Worm (Caenorhabditis elegans) whole organism, late embryonic: Measurements from ENCODE around the gene bmy-1.
A peak's percentile ranks its signal among the peaks of the same experiment; 100 is the strongest.

Source experiments
- C08G9.2 ChIP-seq: sonication (generic microtip); optimal IDR thresholded peaks from 2 replicates; lab custom pipeline; 2016; ENCODE audit warnings: mild to moderate bottlenecking, missing genetic modification characterization, moderate library complexity, missing compliant biosample characterization
- F13H6.1 ChIP-seq: sonication (generic microtip); optimal IDR thresholded peaks from 2 replicates; lab custom pipeline; 2016; ENCODE audit warnings: missing genetic modification characterization, missing compliant biosample characterization
- K09A11.1 ChIP-seq: sonication (generic microtip); optimal IDR thresholded peaks from 2 replicates; lab custom pipeline; 2017; ENCODE audit warnings: antibody characterized with exemption, mild to moderate bottlenecking, missing genetic modification characterization, missing compliant biosample characterization; ENCODE audit not compliant: insufficient read depth
- T23F11.4 ChIP-seq: fragments of 200-800 bp; sonication (Bioruptor generic); optimal IDR thresholded peaks from 2 replicates; lab custom pipeline; 2018; ENCODE audit warnings: mild to moderate bottlenecking, missing genetic modification characterization, missing compliant biosample characterization
- Y22D7AL.16 ChIP-seq: sonication (generic microtip); optimal IDR thresholded peaks from 2 replicates; lab custom pipeline; 2016; ENCODE audit warnings: missing genetic modification characterization, missing compliant biosample characterization
- ahr-1 ChIP-seq: sonication (generic microtip); optimal IDR thresholded peaks from 2 replicates; lab custom pipeline; 2016; ENCODE audit warnings: missing genetic modification characterization, missing compliant biosample characterization
- ceh-14 ChIP-seq: sonication (generic microtip); optimal IDR thresholded peaks from 2 replicates; lab custom pipeline; 2016; ENCODE audit warnings: missing genotype, missing genetic modification characterization, missing compliant biosample characterization
- ceh-18 ChIP-seq: sonication (generic microtip); optimal IDR thresholded peaks from 2 replicates; lab custom pipeline; 2016; ENCODE audit warnings: missing genetic modification characterization, missing compliant biosample characterization
- ceh-2 ChIP-seq: sonication (generic microtip); optimal IDR thresholded peaks from 2 replicates; lab custom pipeline; 2016; ENCODE audit warnings: missing genotype, missing genetic modification characterization, missing compliant biosample characterization
- ceh-22 ChIP-seq: sonication (generic microtip); optimal IDR thresholded peaks from 2 replicates; lab custom pipeline; 2017; ENCODE audit warnings: missing biosample characterization, missing genetic modification characterization
- ceh-30 ChIP-seq: fragments of 150-350 bp; optimal IDR thresholded peaks from 2 replicates; lab custom pipeline; 2014; ENCODE audit warnings: missing biosample characterization, missing genetic modification characterization
- ceh-31 ChIP-seq: sonication (generic microtip); optimal IDR thresholded peaks from 2 replicates; lab custom pipeline; 2016; ENCODE audit warnings: missing genetic modification characterization, missing compliant biosample characterization
- ceh-34 ChIP-seq: sonication (generic microtip); optimal IDR thresholded peaks from 2 replicates; lab custom pipeline; 2016; ENCODE audit warnings: mild to moderate bottlenecking, missing genetic modification characterization, missing compliant biosample characterization
- ceh-45 ChIP-seq: fragments of 200-800 bp; sonication (Bioruptor generic); IDR thresholded peaks from 2 replicates; pipeline ENCODE4 v1.3.6; 2022; ENCODE audit warnings: missing genetic modification reagents, missing genetic modification characterization, missing compliant biosample characterization
- ceh-48 ChIP-seq: sonication (generic microtip); optimal IDR thresholded peaks from 2 replicates; lab custom pipeline; 2016; ENCODE audit warnings: missing genetic modification characterization, inconsistent platforms, missing compliant biosample characterization
- che-1 ChIP-seq: sonication (generic microtip); optimal IDR thresholded peaks from 2 replicates; lab custom pipeline; 2016; ENCODE audit warnings: mild to moderate bottlenecking, missing genetic modification characterization, missing compliant biosample characterization
- dmd-4 ChIP-seq: sonication (generic microtip); optimal IDR thresholded peaks from 2 replicates; lab custom pipeline; 2016; ENCODE audit warnings: borderline replicate concordance, missing genetic modification characterization, missing compliant biosample characterization
- elt-2 ChIP-seq: sonication (generic microtip); optimal IDR thresholded peaks from 2 replicates; lab custom pipeline; 2016; ENCODE audit warnings: missing genetic modification reagents, missing genetic modification characterization, missing compliant biosample characterization
- ets-4 ChIP-seq: sonication (generic microtip); optimal IDR thresholded peaks from 2 replicates; lab custom pipeline; 2016; ENCODE audit warnings: missing genetic modification characterization, missing compliant biosample characterization
- fax-1 ChIP-seq: sonication (generic microtip); optimal IDR thresholded peaks from 2 replicates; lab custom pipeline; 2016; ENCODE audit warnings: missing genotype, missing genetic modification characterization, missing compliant biosample characterization
- fkh-10 ChIP-seq: fragments of 150-350 bp; optimal IDR thresholded peaks from 2 replicates; lab custom pipeline; 2014; ENCODE audit warnings: missing biosample characterization, missing genetic modification reagents, missing genetic modification characterization
- fkh-6 ChIP-seq: sonication (generic microtip); optimal IDR thresholded peaks from 2 replicates; lab custom pipeline; 2016; ENCODE audit warnings: missing genetic modification characterization, missing compliant biosample characterization
- gmeb-2 ChIP-seq: sonication (generic microtip); optimal IDR thresholded peaks from 2 replicates; lab custom pipeline; 2016; ENCODE audit warnings: missing genetic modification characterization, inconsistent platforms, missing compliant biosample characterization
- hlh-13 ChIP-seq: fragments of 200-800 bp; sonication (Bioruptor generic); optimal IDR thresholded peaks from 2 replicates; lab custom pipeline; 2018; ENCODE audit warnings: mild to moderate bottlenecking, missing genetic modification characterization, missing compliant biosample characterization
- hlh-15 ChIP-seq: sonication (generic microtip); optimal IDR thresholded peaks from 2 replicates; lab custom pipeline; 2016; ENCODE audit warnings: missing genetic modification characterization, missing compliant biosample characterization
- hlh-30 ChIP-seq: sonication (generic microtip); optimal IDR thresholded peaks from 2 replicates; lab custom pipeline; 2017; ENCODE audit warnings: antibody characterized with exemption, missing genetic modification characterization, missing compliant biosample characterization; ENCODE audit not compliant: insufficient read depth
- hlh-6 ChIP-seq: sonication (generic microtip); optimal IDR thresholded peaks from 2 replicates; lab custom pipeline; 2016; ENCODE audit warnings: missing genotype, missing genetic modification characterization, missing compliant biosample characterization
- hlh-8 ChIP-seq: sonication (generic microtip); optimal IDR thresholded peaks from 2 replicates; lab custom pipeline; 2016; ENCODE audit warnings: missing genotype, missing genetic modification characterization, missing compliant biosample characterization
- lim-6 ChIP-seq: sonication (generic microtip); optimal IDR thresholded peaks from 2 replicates; lab custom pipeline; 2016; ENCODE audit warnings: missing genetic modification characterization, missing compliant biosample characterization
- lin-11 ChIP-seq: fragments of 200-800 bp; sonication (Bioruptor generic); optimal IDR thresholded peaks from 2 replicates; lab custom pipeline; 2018; ENCODE audit warnings: mild to moderate bottlenecking, missing genetic modification characterization, missing compliant biosample characterization
- madf-2 ChIP-seq: sonication (generic microtip); optimal IDR thresholded peaks from 2 replicates; lab custom pipeline; 2017; ENCODE audit warnings: missing genetic modification characterization, missing compliant biosample characterization
- mec-3 ChIP-seq: sonication (generic microtip); optimal IDR thresholded peaks from 2 replicates; lab custom pipeline; 2016; ENCODE audit warnings: borderline replicate concordance, missing genetic modification characterization, missing compliant biosample characterization
- nfya-1 ChIP-seq: sonication (generic microtip); optimal IDR thresholded peaks from 2 replicates; lab custom pipeline; 2017; ENCODE audit warnings: missing genetic modification characterization, mild to moderate bottlenecking, missing compliant biosample characterization, antibody characterized with exemption, moderate library complexity
- nhr-232 ChIP-seq: sonication (generic microtip); optimal IDR thresholded peaks from 2 replicates; lab custom pipeline; 2016; ENCODE audit warnings: missing genetic modification characterization, missing compliant biosample characterization
- pag-3 ChIP-seq: sonication (generic microtip); optimal IDR thresholded peaks from 2 replicates; lab custom pipeline; 2016; ENCODE audit warnings: missing compliant biosample characterization, missing genetic modification characterization, borderline replicate concordance
- pat-9 ChIP-seq: fragments of 200-800 bp; sonication (Bioruptor generic); optimal IDR thresholded peaks from 2 replicates; lab custom pipeline; 2018; ENCODE audit warnings: mild to moderate bottlenecking, missing genetic modification characterization, moderate library complexity, missing compliant biosample characterization
- pax-1 ChIP-seq: fragments of 150-350 bp; optimal IDR thresholded peaks from 2 replicates; lab custom pipeline; 2014; ENCODE audit warnings: missing biosample characterization, missing genetic modification characterization
- pha-2 ChIP-seq: sonication (generic microtip); optimal IDR thresholded peaks from 2 replicates; lab custom pipeline; 2017; ENCODE audit warnings: mild to moderate bottlenecking, missing genetic modification characterization, missing compliant biosample characterization
- pha-4 ChIP-seq: fragments of 150-350 bp; optimal IDR thresholded peaks from 2 replicates; lab custom pipeline; 2018; ENCODE audit warnings: missing biosample characterization, missing genetic modification reagents, missing genetic modification characterization
- ref-2 ChIP-seq: sonication (generic microtip); optimal IDR thresholded peaks from 2 replicates; lab custom pipeline; 2016; ENCODE audit warnings: missing genetic modification characterization, missing compliant biosample characterization
- rnt-1 ChIP-seq: sonication (generic microtip); optimal IDR thresholded peaks from 2 replicates; lab custom pipeline; 2016; ENCODE audit warnings: missing genetic modification characterization, missing compliant biosample characterization
- sdc-2 ChIP-seq: sonication (generic microtip); optimal IDR thresholded peaks from 2 replicates; lab custom pipeline; 2016; ENCODE audit warnings: missing genotype, missing genetic modification characterization, missing compliant biosample characterization
- sox-2 ChIP-seq: fragments of 200-800 bp; sonication (Bioruptor generic); IDR thresholded peaks from 2 replicates; pipeline ENCODE4 v1.3.6; 2022; ENCODE audit warnings: missing genetic modification reagents, missing genetic modification characterization, missing compliant biosample characterization
- tbx-2 ChIP-seq: sonication (generic microtip); optimal IDR thresholded peaks from 2 replicates; lab custom pipeline; 2016; ENCODE audit warnings: missing genetic modification characterization, missing compliant biosample characterization
- tbx-7 ChIP-seq: sonication (generic microtip); optimal IDR thresholded peaks from 2 replicates; lab custom pipeline; 2016; ENCODE audit warnings: missing genotype, missing genetic modification characterization, missing compliant biosample characterization
- ttx-3 ChIP-seq: sonication (generic microtip); optimal IDR thresholded peaks from 2 replicates; lab custom pipeline; 2016; ENCODE audit warnings: missing genetic modification reagents, missing genetic modification characterization, missing compliant biosample characterization
- unc-3 ChIP-seq, 2 experiments: fragments of 200-800 bp in 1 of 2; sonication (Bioruptor generic) in 1 of 2; sonication (generic microtip) in 1 of 2; conservative IDR thresholded peaks in 1 of 2; optimal IDR thresholded peaks in 1 of 2; 2 replicates each; pipeline versions ENCODE4 v1.3.6 to Lab custom; 2016 to 2022; ENCODE audit warnings: missing compliant biosample characterization in 2 of 2, missing genetic modification characterization in 2 of 2, missing genetic modification reagents in 1 of 2
- unc-42 ChIP-seq: sonication (generic microtip); optimal IDR thresholded peaks from 2 replicates; lab custom pipeline; 2016; ENCODE audit warnings: missing genotype, missing genetic modification characterization, missing compliant biosample characterization
- unc-55 ChIP-seq: sonication (generic microtip); optimal IDR thresholded peaks from 2 replicates; lab custom pipeline; 2017; ENCODE audit warnings: missing biosample characterization, missing genetic modification reagents, missing genetic modification characterization
- unc-86 ChIP-seq: sonication (generic microtip); optimal IDR thresholded peaks from 2 replicates; lab custom pipeline; 2016; ENCODE audit warnings: missing genetic modification characterization, missing compliant biosample characterization
- zip-5 ChIP-seq: sonication (generic microtip); optimal IDR thresholded peaks from 2 replicates; lab custom pipeline; 2016; ENCODE audit warnings: missing genetic modification characterization, missing compliant biosample characterization
- ztf-16 ChIP-seq: sonication (generic microtip); optimal IDR thresholded peaks from 2 replicates; lab custom pipeline; 2017; ENCODE audit warnings: missing genetic modification characterization, missing compliant biosample characterization

bmy-1 gene

ce11 chrII:5358137-5358745, at the start of gene bmy-1, which contains the start of gene F09E5.11:
Gene bmy-1 (plus strand): TSS chrII:5358695.
Gene F09E5.11 (minus strand): TSS chrII:5358187.
- TF ChIP-seq hlh-6 (tag; lab: Kevin White, UChicago) (peak; percentile 53), ceh-31 (tag; lab: Kevin White, UChicago) (peak; percentile 97), unc-55 (GFP tag; lab: Kevin White, UChicago) (no peak), gmeb-2 (tag; lab: Kevin White, UChicago) (peak; percentile 34), ceh-48 (tag; lab: Kevin White, UChicago) (peak; percentile 10), ceh-14 (tag; lab: Kevin White, UChicago) (peak; percentile 52), ceh-30 (tag; lab: Kevin White, UChicago) (no peak), ahr-1 (tag; lab: Kevin White, UChicago) (peak; percentile 43), ceh-22 (tag; lab: Kevin White, UChicago) (no peak), ceh-2 (tag; lab: Kevin White, UChicago) (peak; percentile 95), pag-3 (tag; lab: Kevin White, UChicago) (no peak), Y22D7AL.16 (tag; lab: Kevin White, UChicago) (no peak), unc-3 (GFP tag; conservative IDR thresholded peaks at IDR 0.05; lab: Robert Waterston, UW) (no peak), unc-3 (tag; optimal IDR thresholded peaks at IDR 0.05; lab: Kevin White, UChicago) (peak; percentile 28), tbx-7 (tag; lab: Kevin White, UChicago) (peak; percentile 87), fkh-6 (tag; lab: Kevin White, UChicago) (peak; percentile 67), lin-11 (tag; lab: Kevin White, UChicago) (no peak), unc-86 (tag; lab: Kevin White, UChicago) (peak; percentile 66), elt-2 (tag; lab: Kevin White, UChicago) (peak; percentile 98), ztf-16 (tag; lab: Kevin White, UChicago) (peak; percentile 36), ceh-34 (tag; lab: Kevin White, UChicago) (peak; percentile 62), pax-1 (no peak), ceh-18 (peak; percentile 55), F13H6.1 (tag; lab: Kevin White, UChicago) (peak; percentile 27), madf-2 (tag; lab: Kevin White, UChicago) (peak; percentile 64), pha-4 (tag; lab: Kevin White, UChicago) (no peak), fax-1 (tag; lab: Kevin White, UChicago) (peak; percentile 61), pat-9 (tag; lab: Kevin White, UChicago) (no peak), ttx-3 (tag; lab: Kevin White, UChicago) (peak; percentile 7), che-1 (tag; lab: Kevin White, UChicago) (no peak), mec-3 (tag; lab: Kevin White, UChicago) (peak; percentile 85), lim-6 (tag; lab: Kevin White, UChicago) (peak; percentile 85), hlh-30 (no peak), ets-4 (tag; lab: Kevin White, UChicago) (peak; percentile 94), K09A11.1 (tag; lab: Kevin White, UChicago) (no peak), ref-2 (tag; lab: Kevin White, UChicago) (peak; percentile 86), rnt-1 (tag; lab: Kevin White, UChicago) (peak; percentile 70), hlh-15 (tag; lab: Kevin White, UChicago) (peak; percentile 27), tbx-2 (peak; percentile 97), sdc-2 (tag; lab: Kevin White, UChicago) (peak; percentile 40), nhr-232 (tag; lab: Kevin White, UChicago) (no peak), unc-42 (peak; percentile 46), T23F11.4 (GFP tag; lab: Kevin White, UChicago) (no peak), pha-2 (no peak), C08G9.2 (tag; lab: Kevin White, UChicago) (peak; percentile 95), hlh-8 (tag; lab: Kevin White, UChicago) (peak; percentile 63), zip-5 (peak; percentile 77), ceh-45 (GFP tag; lab: Robert Waterston, UW) (no peak), dmd-4 (tag; lab: Kevin White, UChicago) (peak; percentile 49), sox-2 (GFP tag; lab: Robert Waterston, UW) (no peak), fkh-10 (GFP tag; lab: Kevin White, UChicago) (no peak), hlh-13 (GFP tag; lab: Kevin White, UChicago) (peak; percentile 61), nfya-1 (tag; lab: Kevin White, UChicago) (peak; percentile 53)
